Worm (Caenorhabditis elegans) whole organism, L4 larva: ENCODE results near the gene Y6G8.14.
A peak's percentile ranks its signal among the peaks of the same experiment; 100 is the strongest.
"Not testable (repeated sequence)": the region's sequence is repeated elsewhere in the genome, so short reads cannot be mapped to it uniquely, and the experiment has no call there.

Experiments
- F10B5.3 ChIP-seq: sonication (generic microtip); optimal IDR thresholded peaks from 2 replicates; lab custom pipeline; 2016; ENCODE audit warnings: mild to moderate bottlenecking, missing genetic modification characterization, missing compliant biosample characterization
- F49E8.2 ChIP-seq: sonication (generic microtip); optimal IDR thresholded peaks from 2 replicates; lab custom pipeline; 2016; ENCODE audit warnings: missing compliant biosample characterization, mild to moderate bottlenecking, missing genetic modification characterization, borderline replicate concordance
- Y105C5A.15 ChIP-seq: fragments of 200-800 bp; sonication (Bioruptor generic); IDR thresholded peaks from 2 replicates; pipeline ENCODE4 v1.3.6; 2022; ENCODE audit warnings: missing genetic modification characterization, missing compliant biosample characterization
- aha-1 ChIP-seq: fragments of 150-350 bp; peaks from one replicate; lab custom pipeline; 2014; ENCODE audit warnings: missing biosample characterization, missing genetic modification characterization
- aly-2 ChIP-seq: sonication (generic microtip); optimal IDR thresholded peaks from 2 replicates; lab custom pipeline; 2018; ENCODE audit warnings: missing biosample characterization, missing genetic modification characterization
- ama-1 ChIP-seq: fragments of 150-350 bp; optimal IDR thresholded peaks from 2 replicates; lab custom pipeline; 2014; ENCODE audit warnings: inconsistent platforms, mixed read lengths
- ceh-44 ChIP-seq: fragments of 200-800 bp; sonication (Bioruptor generic); IDR thresholded peaks from 2 replicates; pipeline ENCODE4 v1.3.6; 2022; ENCODE audit warnings: missing genetic modification reagents, missing genetic modification characterization, missing compliant biosample characterization
- ces-1 ChIP-seq: fragments of 150-350 bp; sonication (generic microtip); optimal IDR thresholded peaks from 4 replicates; lab custom pipeline; 2014; ENCODE audit warnings: missing biosample characterization, missing genetic modification reagents, missing genetic modification characterization
- daf-16 ChIP-seq, 3 experiments: sonication (generic microtip); optimal IDR thresholded peaks; 2 replicates each; lab custom pipeline; 2016 to 2017; ENCODE audit warnings: missing genetic modification characterization in 3 of 3, missing genetic modification reagents in 3 of 3, mild to moderate bottlenecking in 2 of 3, missing compliant biosample characterization in 2 of 3, missing biosample characterization in 1 of 3, moderate library complexity in 1 of 3
- dmd-6 ChIP-seq: fragments of 200-800 bp; sonication (Bioruptor generic); IDR thresholded peaks from 2 replicates; pipeline ENCODE4 v1.3.6; 2022; ENCODE audit warnings: missing genetic modification reagents, missing genetic modification characterization, missing compliant biosample characterization
- dmd-9 ChIP-seq: fragments of 200-800 bp; sonication (Bioruptor generic); IDR thresholded peaks from 2 replicates; pipeline ENCODE4 v1.3.6; 2022; ENCODE audit warnings: missing genetic modification reagents, missing genetic modification characterization, missing compliant biosample characterization
- egl-27 ChIP-seq: sonication (generic microtip); optimal IDR thresholded peaks from 3 replicates; lab custom pipeline; 2017; ENCODE audit warnings: missing biosample characterization, missing genetic modification reagents, missing genetic modification characterization
- egl-43 ChIP-seq: fragments of 200-800 bp; sonication (Bioruptor generic); IDR thresholded peaks from 2 replicates; pipeline ENCODE4 v1.3.6; 2022; ENCODE audit warnings: missing genetic modification reagents, missing genetic modification characterization, missing compliant biosample characterization
- fos-1 ChIP-seq: fragments of 150-350 bp; optimal IDR thresholded peaks from 2 replicates; lab custom pipeline; 2014; ENCODE audit warnings: missing biosample characterization, missing genetic modification characterization
- gei-8 ChIP-seq: fragments of 200-800 bp; sonication (Bioruptor generic); optimal IDR thresholded peaks from 2 replicates; lab custom pipeline; 2018; ENCODE audit warnings: mild to moderate bottlenecking, missing genetic modification characterization, missing compliant biosample characterization
- hif-1 ChIP-seq, 2 experiments: sonication (generic microtip); optimal IDR thresholded peaks; 2 replicates each; lab custom pipeline; 2016 to 2017; ENCODE audit warnings: missing compliant biosample characterization in 2 of 2, missing genetic modification characterization in 2 of 2, missing genetic modification reagents in 2 of 2, missing genotype in 2 of 2, mild to moderate bottlenecking in 1 of 2
- hlh-11 ChIP-seq: fragments of 200-800 bp; sonication (Bioruptor generic); optimal IDR thresholded peaks from 2 replicates; lab custom pipeline; 2018; ENCODE audit warnings: mild to moderate bottlenecking, missing genetic modification characterization, missing compliant biosample characterization
- lin-29 ChIP-seq: fragments of 200-800 bp; sonication (Bioruptor generic); IDR thresholded peaks from 2 replicates; pipeline ENCODE4 v1.3.6; 2022; ENCODE audit warnings: missing genetic modification reagents, missing genetic modification characterization, missing compliant biosample characterization
- lir-3 ChIP-seq: sonication (generic microtip); optimal IDR thresholded peaks from 2 replicates; lab custom pipeline; 2016; ENCODE audit warnings: mild to moderate bottlenecking, missing genetic modification characterization, missing compliant biosample characterization
- mdl-1 ChIP-seq, 2 experiments: fragments of 150-350 bp in 1 of 2; sonication (generic microtip) in 1 of 2; optimal IDR thresholded peaks; 2 replicates each; lab custom pipeline; 2014 to 2017; ENCODE audit warnings: missing biosample characterization in 2 of 2, missing genetic modification characterization in 2 of 2
- nhr-10 ChIP-seq: fragments of 150-350 bp; optimal IDR thresholded peaks from 2 replicates; lab custom pipeline; 2014; ENCODE audit warnings: missing biosample characterization, missing genetic modification characterization
- nhr-25 ChIP-seq: sonication (generic microtip); optimal IDR thresholded peaks from 2 replicates; lab custom pipeline; 2017; ENCODE audit warnings: missing genetic modification characterization, mild to moderate bottlenecking, missing compliant biosample characterization, antibody characterized with exemption, moderate library complexity, borderline replicate concordance; ENCODE audit not compliant: insufficient read depth
- nhr-28 ChIP-seq: fragments of 150-350 bp; optimal IDR thresholded peaks from 2 replicates; lab custom pipeline; 2014; ENCODE audit warnings: missing biosample characterization, missing genetic modification characterization
- nhr-42 ChIP-seq: fragments of 200-800 bp; sonication (Bioruptor generic); IDR thresholded peaks from 2 replicates; pipeline ENCODE4 v1.3.6; 2022; ENCODE audit warnings: missing genetic modification characterization, missing compliant biosample characterization
- nhr-48 ChIP-seq: sonication (generic microtip); optimal IDR thresholded peaks from 2 replicates; lab custom pipeline; 2016; ENCODE audit warnings: mild to moderate bottlenecking, missing genetic modification characterization, missing compliant biosample characterization
- nhr-77 ChIP-seq: fragments of 150-350 bp; optimal IDR thresholded peaks from 2 replicates; lab custom pipeline; 2014; ENCODE audit warnings: missing biosample characterization, missing genetic modification characterization
- php-3 ChIP-seq: fragments of 200-800 bp; sonication (Bioruptor generic); IDR thresholded peaks from 2 replicates; pipeline ENCODE4 v1.3.6; 2022; ENCODE audit warnings: missing genetic modification reagents, missing genetic modification characterization, missing compliant biosample characterization
- pqm-1 ChIP-seq: sonication (generic microtip); optimal IDR thresholded peaks from 2 replicates; lab custom pipeline; 2017; ENCODE audit warnings: missing biosample characterization, missing genetic modification characterization
- saeg-2 ChIP-seq: fragments of 200-800 bp; sonication (Bioruptor generic); IDR thresholded peaks from 2 replicates; pipeline ENCODE4 v1.3.6; 2022; ENCODE audit warnings: missing genetic modification reagents, missing genetic modification characterization, missing compliant biosample characterization
- snpc-4 ChIP-seq: fragments of 150-350 bp; optimal IDR thresholded peaks from 2 replicates; lab custom pipeline; 2014; ENCODE audit warnings: missing biosample characterization, missing genetic modification characterization
- spr-1 ChIP-seq: sonication (generic microtip); optimal IDR thresholded peaks from 2 replicates; lab custom pipeline; 2016; ENCODE audit warnings: mild to moderate bottlenecking, missing genetic modification characterization, missing compliant biosample characterization
- spr-3 ChIP-seq: fragments of 200-800 bp; sonication (Bioruptor generic); optimal IDR thresholded peaks from 2 replicates; lab custom pipeline; 2018; ENCODE audit warnings: mild to moderate bottlenecking, missing genetic modification characterization, missing compliant biosample characterization
- zfp-2 ChIP-seq: sonication (generic microtip); optimal IDR thresholded peaks from 2 replicates; lab custom pipeline; 2016; ENCODE audit warnings: mild to moderate bottlenecking, missing genetic modification characterization, missing compliant biosample characterization
- zfp-3 ChIP-seq: fragments of 200-800 bp; sonication (Bioruptor generic); conservative IDR thresholded peaks from 2 replicates; pipeline ENCODE4 v1.3.6; 2022; ENCODE audit warnings: missing genetic modification reagents, missing genetic modification characterization, missing compliant biosample characterization
- ztf-7 ChIP-seq: fragments of 150-350 bp; optimal IDR thresholded peaks from 2 replicates; lab custom pipeline; 2014; ENCODE audit warnings: missing biosample characterization, missing genetic modification characterization

Y6G8.14 gene

ce11 chrV:17616807-17617206 is 2.7 kb upstream of the Y6G8.14 start, which contains the start of gene Y6G8.6:
Gene Y6G8.6 (minus strand): TSS chrV:17616904.
- TF ChIP-seq fos-1 (tag; lab: Kevin White, UChicago) (no peak), php-3 (GFP tag; lab: Robert Waterston, UW) (0 out of 2 replicates have a peak, but pooled peaks have one; percentile 42), Y105C5A.15 (GFP tag; lab: Robert Waterston, UW) (no peak), nhr-28 (peak; percentile 53), nhr-48 (no peak), hlh-11 (tag; lab: Kevin White, UChicago) (no peak), mdl-1 (tag; optimal IDR thresholded peaks at IDR 0.05; lab: Kevin White, UChicago) (no peak), nhr-42 (GFP tag; lab: Robert Waterston, UW) (no peak), saeg-2 (GFP tag; lab: Robert Waterston, UW) (no peak), lir-3 (tag; lab: Kevin White, UChicago) (no peak), pqm-1 (tag; lab: Kevin White, UChicago) (peak; percentile 51), nhr-10 (no peak), hif-1 (tag; optimal IDR thresholded peaks at IDR 0.05; lab: Kevin White, UChicago) (no peak), F49E8.2 (tag; lab: Kevin White, UChicago) (no peak), nhr-77 (no peak), aha-1 (no peak)

ce11 chrV:17615609-17616008 is 1.5 kb upstream of the Y6G8.14 start, which contains the start of gene Y6G8.5:
Gene Y6G8.5 (minus strand): TSS chrV:17615709.
- TF ChIP-seq pqm-1 (tag; lab: Kevin White, UChicago): peak; percentile 64
- no peak for TF ChIP-seq F10B5.3 (tag; lab: Kevin White, UChicago)

- not testable (repeated sequence) for TF ChIP-seq lin-29 (GFP tag; lab: Robert Waterston, UW); zfp-2 (tag; lab: Kevin White, UChicago); snpc-4 (tag; lab: Kevin White, UChicago)
- TF ChIP-seq, all 104 proteins: peak for 0; not testable (repeated sequence) for 104
Observed at ce11 chrV:17610503-17610902, 3.6 kb downstream of the Y6G8.14 start, which contains the start of gene Y6G8.15. Gene Y6G8.15 (minus strand): TSS chrV:17610603.

- TF ChIP-seq ztf-7 (tag; lab: Kevin White, UChicago): no peak
- no peak for TF ChIP-seq dmd-9 (GFP tag; lab: Robert Waterston, UW)
- no peak for TF ChIP-seq F10B5.3 (tag; lab: Kevin White, UChicago)
- no peak for TF ChIP-seq aly-2 (tag; lab: Kevin White, UChicago)
- no peak for TF ChIP-seq lin-29 (GFP tag; lab: Robert Waterston, UW)
- no peak for TF ChIP-seq gei-8
- no peak for TF ChIP-seq ceh-44 (GFP tag; lab: Robert Waterston, UW)
- no peak for TF ChIP-seq egl-43 (GFP tag; lab: Robert Waterston, UW)
- TF ChIP-seq php-3 (GFP tag; lab: Robert Waterston, UW): no peak
- TF ChIP-seq spr-1 (tag; lab: Kevin White, UChicago): no peak
- TF ChIP-seq dmd-6 (GFP tag; lab: Robert Waterston, UW): no peak
- TF ChIP-seq daf-16 (GFP tag; optimal IDR thresholded peaks at IDR 0.05; lab: Kevin White, UChicago): no peak
- TF ChIP-seq daf-16 (tag; optimal IDR thresholded peaks at IDR 0.05; lab: Kevin White, UChicago): no peak
- TF ChIP-seq egl-27 (tag; lab: Kevin White, UChicago): no peak
- TF ChIP-seq spr-3 (GFP tag; lab: Kevin White, UChicago): no peak
- no peak for TF ChIP-seq ces-1 (GFP tag; lab: Kevin White, UChicago)
- no peak for TF ChIP-seq ama-1
- TF ChIP-seq, all 104 proteins: peak for 0
Observed at ce11 chrV:17607797-17608196, 6.4 kb downstream of the Y6G8.14 start, which contains the start of gene srz-91. Gene srz-91 (plus strand): TSS chrV:17608097.

- not testable (repeated sequence) for TF ChIP-seq nhr-48; nhr-25 (tag; lab: Kevin White, UChicago); zfp-3 (GFP tag; lab: Robert Waterston, UW)
- TF ChIP-seq, all 104 proteins: peak for 0; not testable (repeated sequence) for 104
Observed at ce11 chrV:17606050-17606449, 8.1 kb downstream of the Y6G8.14 start, which contains the start of gene Y6G8.16. Gene Y6G8.16 (plus strand): TSS chrV:17606350.
